Fruit fly (Drosophila melanogaster) whole organism, prepupa: ENCODE measurements around the gene CG13358.

Source experiments
- Blimp-1 ChIP-seq: fragments of 200-800 bp; sonication (Bioruptor generic); optimal IDR thresholded peaks from 3 replicates; lab custom pipeline; 2017; ENCODE audit warnings: missing biosample characterization, missing genetic modification characterization, mild to moderate bottlenecking, moderate library complexity, missing genetic modification reagents
- CG6854 ChIP-seq: fragments of 200-800 bp; sonication (Bioruptor generic); optimal IDR thresholded peaks from 2 replicates; lab custom pipeline; 2017; ENCODE audit warnings: missing biosample characterization, mild to moderate bottlenecking, missing genetic modification characterization
- achi ChIP-seq: fragments of 200-800 bp; sonication (Bioruptor generic); optimal IDR thresholded peaks from 3 replicates; lab custom pipeline; 2016; ENCODE audit warnings: missing biosample characterization, missing genetic modification characterization
- fd59A ChIP-seq: fragments of 200-800 bp; sonication (Bioruptor generic); optimal IDR thresholded peaks from 2 replicates; lab custom pipeline; 2017; ENCODE audit warnings: missing biosample characterization, mild to moderate bottlenecking, missing genetic modification characterization, missing genetic modification reagents
- lz ChIP-seq: fragments of 200-800 bp; sonication (Bioruptor generic); optimal IDR thresholded peaks from 3 replicates; lab custom pipeline; 2016; ENCODE audit warnings: missing biosample characterization, missing genetic modification characterization
- svp ChIP-seq: fragments of 200-800 bp; sonication (Bioruptor generic); peaks from one replicate; lab custom pipeline; 2016; ENCODE audit warnings: missing biosample characterization, missing genetic modification characterization

DNA sequence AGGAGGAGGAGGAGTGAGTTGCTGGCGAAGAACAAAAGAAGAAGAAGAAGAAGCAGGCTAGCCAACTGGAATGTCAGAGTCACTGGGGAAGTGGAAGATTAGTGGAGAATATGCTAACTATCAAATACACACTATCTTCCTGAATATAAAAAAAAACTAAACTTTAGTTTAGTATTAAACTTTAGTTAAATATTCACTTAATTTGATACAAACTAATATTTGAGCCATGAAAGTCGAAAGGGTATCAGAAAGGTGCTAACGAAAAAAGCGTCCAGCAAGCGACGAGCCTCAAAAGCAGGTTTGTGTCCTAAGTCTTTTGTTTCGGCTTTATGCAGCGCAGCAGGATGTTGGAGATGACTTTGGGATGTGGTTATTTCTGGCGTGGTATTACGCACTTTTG lies 29.5 kb downstream of the CG13358 start:
- TF ChIP-seq svp (peak; percentile 93), achi (GFP tag; lab: Kevin White, UChicago) (peak; percentile 72), Blimp-1 (peak; percentile 50), fd59A (GFP tag; lab: Kevin White, UChicago) (peak; percentile 65), lz (GFP tag; lab: Kevin White, UChicago) (peak; percentile 79), CG6854 (GFP tag; lab: Kevin White, UChicago) (peak; percentile 26)
